Fruit fly (Drosophila melanogaster): ENCODE data around the gene Mat89Ba.

Mat89Ba gene

DNA sequence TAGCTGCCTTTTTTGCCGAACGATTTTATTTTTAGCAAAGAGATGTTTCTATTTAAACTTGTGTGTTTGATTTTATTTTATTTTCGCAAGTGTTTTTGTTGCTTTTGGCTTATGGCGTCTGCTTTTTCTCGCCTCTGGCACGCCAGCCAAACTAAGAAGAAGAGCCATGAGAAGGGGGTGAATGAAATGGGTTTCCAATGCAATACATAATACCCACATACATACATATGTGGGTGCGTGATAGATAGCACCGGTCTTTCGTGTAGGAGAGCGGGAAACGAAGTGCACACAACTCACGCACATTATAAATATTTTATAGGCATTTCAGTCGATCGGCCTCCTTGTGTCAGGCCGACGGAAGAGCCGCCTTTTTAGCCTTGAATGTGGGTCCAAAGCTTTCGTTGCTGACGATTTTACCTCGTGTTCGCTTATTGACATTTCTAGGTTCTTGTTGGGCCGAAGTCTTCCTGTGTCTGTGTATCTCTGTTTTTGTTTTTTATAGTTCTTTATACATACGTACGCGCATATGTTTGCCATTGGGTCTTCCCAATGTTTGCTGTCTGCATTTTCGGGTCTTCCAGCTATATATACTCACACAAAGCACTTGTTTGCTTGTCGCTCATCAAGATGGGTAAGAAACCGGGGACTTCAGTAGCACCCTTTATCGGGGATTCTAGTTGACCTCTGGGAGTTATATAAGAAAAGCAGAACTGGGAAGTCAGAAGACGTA lies 3.8 kb upstream of the Mat89Ba start (continued):
- TF ChIP-seq Eip74EF (GFP tag; optimal IDR thresholded peaks at IDR 0.05) (no peak), CG17359 (tag; optimal IDR thresholded peaks at IDR 0.05) (peak; percentile 3), gsb-n (tag; optimal IDR thresholded peaks at IDR 0.05) (peak; percentile 26), CG12104 (GFP tag; optimal IDR thresholded peaks at IDR 0.05) (no peak), bsh (GFP tag; optimal IDR thresholded peaks at IDR 0.05) (peak in 1 of 2 experiments; percentile 39), onecut (GFP tag; IDR thresholded peaks at IDR 0.05) (peak; percentile 13; the same call in 1 of the 2 replicates), CG17385 (GFP tag; optimal IDR thresholded peaks at IDR 0.05) (peak; percentile 79), pros (GFP tag; optimal IDR thresholded peaks at IDR 0.05) (peak; percentile 8), sr (GFP tag; IDR thresholded peaks at IDR 0.05) (0 out of 3 replicates have a peak, but pooled peaks have one; percentile 63), CG1233 (GFP tag; optimal IDR thresholded peaks at IDR 0.05) (peak; percentile 18), CG5953 (GFP tag; IDR thresholded peaks at IDR 0.05) (no peak)

DNA sequence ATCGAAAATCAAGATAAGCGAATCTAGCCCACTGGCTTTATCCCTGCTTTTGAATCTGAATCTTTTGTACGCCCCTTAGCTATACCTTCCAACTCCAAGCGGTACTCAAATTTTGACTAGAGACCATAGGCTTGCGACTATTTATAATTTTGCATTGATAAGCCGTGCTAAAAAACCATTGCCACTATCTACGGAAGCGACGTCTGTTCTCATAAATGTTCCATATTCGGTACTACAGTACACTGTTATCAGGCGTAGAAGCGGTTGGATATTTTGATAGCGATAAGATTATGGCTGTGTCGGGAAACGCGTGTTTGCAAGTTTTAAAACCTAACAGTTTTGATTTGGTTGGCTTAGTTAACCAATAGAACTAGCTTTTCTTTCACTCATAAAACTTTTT lies 3.1 kb upstream of the Mat89Ba start:
- no peak for TF ChIP-seq hbn (GFP tag; IDR thresholded peaks at IDR 0.05; ENCODE audit: partially characterized antibody)
- TF ChIP-seq dmrt11E (tag; optimal IDR thresholded peaks at IDR 0.05): no peak
- peak; percentile 62; the same call in 1 of the 2 replicates for TF ChIP-seq GATAe (GFP tag; conservative IDR thresholded peaks at IDR 0.05)
- TF ChIP-seq grn (GFP tag; optimal IDR thresholded peaks at IDR 0.05): peak; percentile 25
- TF ChIP-seq E2f2 (GFP tag; IDR thresholded peaks at IDR 0.05): no peak
- no peak for TF ChIP-seq CG12071 (GFP tag; optimal IDR thresholded peaks at IDR 0.05)
- TF ChIP-seq HLH4C (GFP tag; IDR thresholded peaks at IDR 0.05; ENCODE audit: partially characterized antibody): no peak
- no peak for TF ChIP-seq Hr51 (GFP tag; optimal IDR thresholded peaks at IDR 0.05)
- no peak for TF ChIP-seq Gug (GFP tag; IDR thresholded peaks at IDR 0.05)
- no peak for TF ChIP-seq CG1024 (GFP tag; IDR thresholded peaks at IDR 0.05)
- TF ChIP-seq trh (GFP tag; optimal IDR thresholded peaks at IDR 0.05): no peak
- TF ChIP-seq ken (GFP tag; IDR thresholded peaks at IDR 0.05): no peak
- TF ChIP-seq ranshi (GFP tag; IDR thresholded peaks at IDR 0.05): no peak
- no peak for TF ChIP-seq gsb-n (tag; optimal IDR thresholded peaks at IDR 0.05)
- TF ChIP-seq ash1 (GFP tag; optimal IDR thresholded peaks at IDR 0.05): peak; percentile 3
- no peak for TF ChIP-seq dpn (GFP tag; optimal IDR thresholded peaks at IDR 0.05)
- no peak for TF ChIP-seq CG12659 (GFP tag; optimal IDR thresholded peaks at IDR 0.05)
- TF ChIP-seq lmd (GFP tag; IDR thresholded peaks at IDR 0.05): no peak
- TF ChIP-seq CG30403 (GFP tag; optimal IDR thresholded peaks at IDR 0.05): no peak
- no peak for TF ChIP-seq zfh2 (GFP tag; optimal IDR thresholded peaks at IDR 0.05)
- TF ChIP-seq mam (GFP tag; optimal IDR thresholded peaks at IDR 0.05): no peak
- no peak for TF ChIP-seq Camta (GFP tag; optimal IDR thresholded peaks at IDR 0.05)
- TF ChIP-seq Atf-2 (GFP tag; optimal IDR thresholded peaks at IDR 0.05): no peak
- no peak for TF ChIP-seq CG10147 (GFP tag; optimal IDR thresholded peaks at IDR 0.05)
- no peak for TF ChIP-seq Bdp1 (GFP tag; optimal IDR thresholded peaks at IDR 0.05)
- no peak for TF ChIP-seq CG9437 (GFP tag; optimal IDR thresholded peaks at IDR 0.05)
- TF ChIP-seq chinmo (GFP tag; IDR thresholded peaks at IDR 0.05; ENCODE audit: partially characterized antibody): no peak
- no peak for TF ChIP-seq lbe (GFP tag; optimal IDR thresholded peaks at IDR 0.05)
- no peak for TF ChIP-seq ATbp (GFP tag; optimal IDR thresholded peaks at IDR 0.05)
- no peak for TF ChIP-seq Atf3 (GFP tag; optimal IDR thresholded peaks at IDR 0.05)
- no peak for TF ChIP-seq CG7556 (GFP tag; optimal IDR thresholded peaks at IDR 0.05)
- TF ChIP-seq CG10366 (GFP tag; IDR thresholded peaks at IDR 0.05): no peak
- TF ChIP-seq CG8089 (GFP tag; optimal IDR thresholded peaks at IDR 0.05): no peak
- no peak for TF ChIP-seq Doc2 (GFP tag; IDR thresholded peaks at IDR 0.05)
- TF ChIP-seq CG4820 (GFP tag; optimal IDR thresholded peaks at IDR 0.05): no peak
- peak; percentile 37 for TF ChIP-seq exex (tag; optimal IDR thresholded peaks at IDR 0.05)
- no peak for TF ChIP-seq otp (GFP tag; IDR thresholded peaks at IDR 0.05)
- TF ChIP-seq Nf-YC (tag; optimal IDR thresholded peaks at IDR 0.05): no peak
- TF ChIP-seq jigr1 (GFP tag; IDR thresholded peaks at IDR 0.05): no peak
